Fruit fly (Drosophila melanogaster): ENCODE results near the gene CG33272.

Gene CG33272

DNA sequence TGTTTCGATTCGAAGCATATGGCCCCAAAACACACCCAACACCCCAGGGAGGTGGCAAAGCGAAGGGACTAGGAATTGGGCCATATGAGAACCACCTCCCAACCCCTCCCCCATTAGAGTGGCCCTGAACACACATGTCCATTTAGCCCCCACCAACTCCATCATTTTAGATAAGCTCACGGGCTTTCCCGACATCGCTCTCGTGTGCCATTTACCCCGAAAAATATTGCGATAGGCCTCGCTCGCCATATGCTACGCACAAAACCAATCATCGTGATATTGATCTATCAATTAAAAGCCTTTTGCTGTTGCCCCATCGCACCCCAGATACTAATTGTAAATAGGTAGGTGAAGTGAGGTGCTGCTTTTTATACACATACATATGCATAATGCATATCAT is 20.0 kb upstream of the CG33272 start:
- TF ChIP-seq ind (GFP tag; optimal IDR thresholded peaks at IDR 0.05): no peak
- TF ChIP-seq Deaf1 (tag; optimal IDR thresholded peaks at IDR 0.05): peak; percentile 31
- no peak for TF ChIP-seq CG10654 (GFP tag; optimal IDR thresholded peaks at IDR 0.05)
- no peak for TF ChIP-seq toy (GFP tag; IDR thresholded peaks at IDR 0.05)
- no peak for TF ChIP-seq CG13296 (GFP tag; optimal IDR thresholded peaks at IDR 0.05)
- no peak for TF ChIP-seq amos (GFP tag; IDR thresholded peaks at IDR 0.05; ENCODE audit: partially characterized antibody)
- TF ChIP-seq CG6854 (GFP tag; optimal IDR thresholded peaks at IDR 0.05): no peak
- TF ChIP-seq maf-S (GFP tag; optimal IDR thresholded peaks at IDR 0.05): no peak
- peak; percentile 7; the same call in 1 of the 3 replicates for TF ChIP-seq so (GFP tag; IDR thresholded peaks at IDR 0.05)
- TF ChIP-seq sug (tag; optimal IDR thresholded peaks at IDR 0.05): peak; percentile 72
- TF ChIP-seq CG18764 (GFP tag; optimal IDR thresholded peaks at IDR 0.05): no peak
- TF ChIP-seq CG12219 (GFP tag; optimal IDR thresholded peaks at IDR 0.05): no peak
- TF ChIP-seq CG5953 (GFP tag; IDR thresholded peaks at IDR 0.05): no peak
- TF ChIP-seq mirr (GFP tag; optimal IDR thresholded peaks at IDR 0.05): peak; percentile 90
- TF ChIP-seq CG7357 (GFP tag; IDR thresholded peaks at IDR 0.05): no peak
- TF ChIP-seq prd (optimal IDR thresholded peaks at IDR 0.05): no peak
- TF ChIP-seq prd (GFP tag; IDR thresholded peaks at IDR 0.05): no peak
- no peak for TF ChIP-seq E2f1 (GFP tag; IDR thresholded peaks at IDR 0.05)
- TF ChIP-seq CG13894 (tag; optimal IDR thresholded peaks at IDR 0.05): peak; percentile 15
- TF ChIP-seq en (GFP tag; optimal IDR thresholded peaks at IDR 0.05): no peak
- no peak for TF ChIP-seq CG14710 (tag; optimal IDR thresholded peaks at IDR 0.05)
- TF ChIP-seq Lim3 (GFP tag; IDR thresholded peaks at IDR 0.05): peak; percentile 40; the same call in 1 of the 2 replicates
- no peak for TF ChIP-seq dimm (GFP tag; IDR thresholded peaks at IDR 0.05)
- no peak for TF ChIP-seq CG1602 (GFP tag; optimal IDR thresholded peaks at IDR 0.05)
- no peak for TF ChIP-seq tll (GFP tag; optimal IDR thresholded peaks at IDR 0.05)
- no peak for TF ChIP-seq Pdp1 (GFP tag; optimal IDR thresholded peaks at IDR 0.05)
- peak; percentile 62 for TF ChIP-seq CG12769 (tag; optimal IDR thresholded peaks at IDR 0.05)
- no peak for TF ChIP-seq CG15514 (GFP tag; optimal IDR thresholded peaks at IDR 0.05)
- no peak for TF ChIP-seq CG6765 (GFP tag; optimal IDR thresholded peaks at IDR 0.05)
- peak; percentile 27 for TF ChIP-seq caup (GFP tag; optimal IDR thresholded peaks at IDR 0.05; ENCODE audit: severe bottlenecking)
- no peak for TF ChIP-seq Bdp1 (GFP tag; optimal IDR thresholded peaks at IDR 0.05)
- no peak for TF ChIP-seq CG5245 (GFP tag; optimal IDR thresholded peaks at IDR 0.05)
- TF ChIP-seq Nf-YC (tag; optimal IDR thresholded peaks at IDR 0.05): no peak
- no peak for TF ChIP-seq Atf6 (GFP tag; IDR thresholded peaks at IDR 0.05)
- no peak for TF ChIP-seq ems (GFP tag; optimal IDR thresholded peaks at IDR 0.05)
- TF ChIP-seq CG2889 (GFP tag; IDR thresholded peaks at IDR 0.05): no peak
- no peak for TF ChIP-seq Hmx (GFP tag; optimal IDR thresholded peaks at IDR 0.05)
- peak; percentile 41 for TF ChIP-seq Hey (tag; optimal IDR thresholded peaks at IDR 0.05)
- TF ChIP-seq Dfd (GFP tag; optimal IDR thresholded peaks at IDR 0.05): no peak
- TF ChIP-seq Poxn (GFP tag; IDR thresholded peaks at IDR 0.05): no peak
- no peak for TF ChIP-seq usp (GFP tag; optimal IDR thresholded peaks at IDR 0.05)
- 0 out of 2 replicates have a peak, but pooled peaks have one; percentile 18 for TF ChIP-seq Awh (GFP tag; IDR thresholded peaks at IDR 0.05)
- peak; percentile 30 for TF ChIP-seq cwo (GFP tag; optimal IDR thresholded peaks at IDR 0.05)
- TF ChIP-seq zfh2 (GFP tag; optimal IDR thresholded peaks at IDR 0.05): no peak
- TF ChIP-seq CG15479 (GFP tag; optimal IDR thresholded peaks at IDR 0.05): no peak
- peak; percentile 39 for TF ChIP-seq CG10543 (GFP tag; optimal IDR thresholded peaks at IDR 0.05)
- TF ChIP-seq grn (GFP tag; optimal IDR thresholded peaks at IDR 0.05): peak; percentile 90
- TF ChIP-seq Blimp-1 (GFP tag; optimal IDR thresholded peaks at IDR 0.05): no peak
- no peak for TF ChIP-seq CG2129 (GFP tag; IDR thresholded peaks at IDR 0.05; ENCODE audit: partially characterized antibody)
- no peak for TF ChIP-seq eve (GFP tag; optimal IDR thresholded peaks at IDR 0.05)
- no peak for TF ChIP-seq CG1603 (tag; optimal IDR thresholded peaks at IDR 0.05)
- no peak for TF ChIP-seq CG11695 (GFP tag; IDR thresholded peaks at IDR 0.05)
